Fruit fly (Drosophila melanogaster) whole organism, embryonic: Measurements from ENCODE around the gene CG3740.

Source experiments
- Atf-2 ChIP-seq: fragments of 200-800 bp; sonication (Bioruptor generic); optimal IDR thresholded peaks from 2 replicates; lab custom pipeline; 2016; ENCODE audit warnings: missing biosample characterization, missing genetic modification characterization
- Awh ChIP-seq: fragments of 200-800 bp; sonication (Bioruptor generic); IDR thresholded peaks from 2 replicates; pipeline ENCODE4, ENCODE4 v1.3.6; 2022; ENCODE audit warnings: missing biosample characterization, missing genetic modification characterization
- Bdp1 ChIP-seq: fragments of 200-800 bp; sonication (Bioruptor generic); optimal IDR thresholded peaks from 3 replicates; lab custom pipeline; 2016; ENCODE audit warnings: missing biosample characterization, missing genetic modification characterization
- CG11456 ChIP-seq: fragments of 200-800 bp; sonication (Bioruptor generic); IDR thresholded peaks from 3 replicates; pipeline ENCODE4 v1.3.6; 2022; ENCODE audit warnings: missing biosample characterization, missing genetic modification characterization
- CG11560 ChIP-seq: fragments of 200-800 bp; sonication (Bioruptor generic); IDR thresholded peaks from 3 replicates; pipeline ENCODE4 v1.3.6; 2022; ENCODE audit warnings: missing biosample characterization, missing genetic modification characterization
- CG12299 ChIP-seq: fragments of 200-800 bp; sonication (Bioruptor generic); optimal IDR thresholded peaks from 2 replicates; lab custom pipeline; 2018; ENCODE audit warnings: missing biosample characterization, mild to moderate bottlenecking, missing genetic modification characterization
- CG1233 ChIP-seq: fragments of 200-800 bp; sonication (Bioruptor generic); optimal IDR thresholded peaks from 4 replicates; lab custom pipeline; 2018; ENCODE audit warnings: missing biosample characterization, mild to moderate bottlenecking, missing genetic modification characterization
- CG13123 ChIP-seq: fragments of 200-800 bp; sonication (Bioruptor generic); optimal IDR thresholded peaks from 2 replicates; lab custom pipeline; 2016; ENCODE audit warnings: missing biosample characterization, missing genetic modification characterization
- CG13894 ChIP-seq: fragments of 200-800 bp; sonication (Bioruptor generic); optimal IDR thresholded peaks from 3 replicates; lab custom pipeline; 2018; ENCODE audit warnings: missing biosample characterization, mild to moderate bottlenecking, missing genetic modification characterization, moderate library complexity
- CG1603 ChIP-seq: fragments of 200-800 bp; sonication (Bioruptor generic); optimal IDR thresholded peaks from 2 replicates; lab custom pipeline; 2019; ENCODE audit warnings: missing biosample characterization, mild to moderate bottlenecking, missing genetic modification characterization, moderate library complexity
- CG1647 ChIP-seq: fragments of 200-800 bp; sonication (Bioruptor generic); optimal IDR thresholded peaks from 3 replicates; lab custom pipeline; 2016; ENCODE audit warnings: missing biosample characterization, missing genetic modification characterization
- CG16863 ChIP-seq: fragments of 200-800 bp; sonication (Bioruptor generic); optimal IDR thresholded peaks from 3 replicates; lab custom pipeline; 2016; ENCODE audit warnings: missing biosample characterization, missing genetic modification characterization
- CG2120 ChIP-seq: fragments of 200-800 bp; sonication (Bioruptor generic); optimal IDR thresholded peaks from 3 replicates; lab custom pipeline; 2016; ENCODE audit warnings: missing biosample characterization, missing genetic modification characterization
- CG2199 ChIP-seq: fragments of 200-800 bp; sonication (Bioruptor generic); IDR thresholded peaks from 3 replicates; pipeline ENCODE4 v1.3.6; 2022; ENCODE audit warnings: missing biosample characterization, missing genetic modification characterization
- CG2889 ChIP-seq: fragments of 200-800 bp; sonication (Bioruptor generic); IDR thresholded peaks from 3 replicates; pipeline ENCODE4 v1.3.6; 2022; ENCODE audit warnings: missing biosample characterization, missing genetic modification characterization
- CG30403 ChIP-seq: fragments of 200-800 bp; sonication (Bioruptor generic); optimal IDR thresholded peaks from 3 replicates; lab custom pipeline; 2016; ENCODE audit warnings: missing biosample characterization, missing genetic modification characterization
- CG31365 ChIP-seq: fragments of 200-800 bp; sonication (Bioruptor generic); optimal IDR thresholded peaks from 2 replicates; lab custom pipeline; 2018; ENCODE audit warnings: missing biosample characterization, mild to moderate bottlenecking, missing genetic modification characterization
- CG32532 ChIP-seq: fragments of 200-800 bp; sonication (Bioruptor generic); IDR thresholded peaks from 2 replicates; pipeline ENCODE4 v1.3.6; 2022; ENCODE audit warnings: missing biosample characterization, missing genetic modification characterization
- CG34224 ChIP-seq: fragments of 200-800 bp; sonication (Bioruptor generic); IDR thresholded peaks from 3 replicates; pipeline ENCODE4 v1.3.6; 2022; ENCODE audit warnings: missing biosample characterization, missing genetic modification characterization; ENCODE audit not compliant: partially characterized antibody
- CG34376 ChIP-seq: fragments of 200-800 bp; sonication (Bioruptor generic); optimal IDR thresholded peaks from 2 replicates; lab custom pipeline; 2018; ENCODE audit warnings: missing biosample characterization, mild to moderate bottlenecking, missing genetic modification characterization
- CG42726 ChIP-seq: fragments of 200-800 bp; sonication (Bioruptor generic); IDR thresholded peaks from 2 replicates; pipeline ENCODE4 v1.3.6; 2022; ENCODE audit warnings: missing biosample characterization, missing genetic modification characterization; ENCODE audit not compliant: partially characterized antibody
- CG4424 ChIP-seq: fragments of 200-800 bp; sonication (Bioruptor generic); optimal IDR thresholded peaks from 3 replicates; lab custom pipeline; 2016; ENCODE audit warnings: missing biosample characterization, missing genetic modification characterization
- CG4617 ChIP-seq: fragments of 200-800 bp; sonication (Bioruptor generic); optimal IDR thresholded peaks from 3 replicates; lab custom pipeline; 2016; ENCODE audit warnings: missing biosample characterization, missing genetic modification characterization, borderline replicate concordance
- CG7963 ChIP-seq: fragments of 200-800 bp; sonication (Bioruptor generic); IDR thresholded peaks from 3 replicates; pipeline ENCODE4 v1.3.6; 2022; ENCODE audit warnings: missing biosample characterization, missing genetic modification characterization; ENCODE audit not compliant: partially characterized antibody
- CG9727 ChIP-seq: fragments of 200-800 bp; sonication (Bioruptor generic); optimal IDR thresholded peaks from 3 replicates; lab custom pipeline; 2017; ENCODE audit warnings: missing biosample characterization, mild to moderate bottlenecking, missing genetic modification characterization
- CHES-1-like ChIP-seq: fragments of 200-800 bp; sonication (Bioruptor generic); optimal IDR thresholded peaks from 2 replicates; lab custom pipeline; 2016; ENCODE audit warnings: missing biosample characterization, missing genetic modification characterization
- Dip3 ChIP-seq: fragments of 200-800 bp; sonication (Bioruptor generic); optimal IDR thresholded peaks from 3 replicates; lab custom pipeline; 2016; ENCODE audit warnings: missing biosample characterization, missing genetic modification characterization
- HLHmδ ChIP-seq: fragments of 200-800 bp; sonication (Bioruptor generic); optimal IDR thresholded peaks from 2 replicates; lab custom pipeline; 2018; ENCODE audit warnings: missing biosample characterization, mild to moderate bottlenecking, missing genetic modification characterization, moderate library complexity
- Lhr ChIP-seq: fragments of 200-800 bp; sonication (Bioruptor generic); optimal IDR thresholded peaks from 3 replicates; lab custom pipeline; 2017; ENCODE audit warnings: mild to moderate bottlenecking, missing biosample characterization, missing genetic modification reagents, missing genetic modification characterization
- NC2β ChIP-seq: fragments of 200-800 bp; sonication (Bioruptor generic); optimal IDR thresholded peaks from 2 replicates; lab custom pipeline; 2016; ENCODE audit warnings: missing biosample characterization, missing genetic modification characterization
- NFAT ChIP-seq: fragments of 200-800 bp; sonication (Bioruptor generic); IDR thresholded peaks from 2 replicates; pipeline ENCODE4 v1.3.6; 2022; ENCODE audit warnings: missing biosample characterization, missing genetic modification characterization
- Oaz ChIP-seq: fragments of 200-800 bp; sonication (Bioruptor generic); IDR thresholded peaks from 2 replicates; pipeline ENCODE4 v1.3.6; 2022; ENCODE audit warnings: missing biosample characterization, missing genetic modification characterization
- Sin3A ChIP-seq: fragments of >200 bp; optimal IDR thresholded peaks from 2 replicates; lab custom pipeline; 2018
- Ssrp ChIP-seq: fragments of 200-800 bp; sonication (Bioruptor generic); optimal IDR thresholded peaks from 2 replicates; lab custom pipeline; 2018; ENCODE audit warnings: missing biosample characterization, mild to moderate bottlenecking, missing genetic modification characterization, moderate library complexity
- cas ChIP-seq: fragments of 200-800 bp; sonication (Bioruptor generic); IDR thresholded peaks from 2 replicates; pipeline ENCODE4 v1.3.6; 2022; ENCODE audit warnings: missing biosample characterization, missing genetic modification characterization
- croc ChIP-seq: fragments of 200-800 bp; sonication (Bioruptor generic); conservative IDR thresholded peaks from 3 replicates; pipeline ENCODE4 v1.3.6; 2022; ENCODE audit warnings: missing biosample characterization, missing genetic modification characterization
- danr ChIP-seq: fragments of 200-800 bp; sonication (Bioruptor generic); IDR thresholded peaks from 2 replicates; pipeline ENCODE4 v1.3.6; 2022; ENCODE audit warnings: missing biosample characterization, missing genetic modification characterization
- dpn ChIP-seq, 2 experiments: fragments of 200-800 bp; sonication (Bioruptor generic); optimal IDR thresholded peaks; 3 replicates each; lab custom pipeline; 2016; ENCODE audit warnings: missing biosample characterization in 2 of 2, missing genetic modification characterization in 2 of 2
- dysf ChIP-seq: fragments of 200-800 bp; sonication (Bioruptor generic); IDR thresholded peaks from 3 replicates; pipeline ENCODE4 v1.3.6; 2022; ENCODE audit warnings: missing biosample characterization, missing genetic modification characterization
- grn ChIP-seq: fragments of 200-800 bp; sonication (Bioruptor generic); optimal IDR thresholded peaks from 3 replicates; lab custom pipeline; 2017; ENCODE audit warnings: missing biosample characterization, missing genetic modification characterization
- gt ChIP-seq: fragments of 200-800 bp; sonication (Bioruptor generic); IDR thresholded peaks from 2 replicates; pipeline ENCODE4 v1.3.6; 2022; ENCODE audit warnings: missing biosample characterization, missing genetic modification characterization
- hb ChIP-seq: fragments of 200-800 bp; sonication (Bioruptor generic); IDR thresholded peaks from 3 replicates; pipeline ENCODE4 v1.3.6; 2022; ENCODE audit warnings: missing biosample characterization, missing genetic modification characterization; ENCODE audit not compliant: partially characterized antibody
- jigr1 ChIP-seq: fragments of 200-800 bp; sonication (Bioruptor generic); IDR thresholded peaks from 3 replicates; pipeline ENCODE4 v1.3.6; 2022; ENCODE audit warnings: missing biosample characterization, missing genetic modification characterization
- mld ChIP-seq: fragments of 200-800 bp; sonication (Bioruptor generic); IDR thresholded peaks from 3 replicates; pipeline ENCODE4 v1.3.6; 2022; ENCODE audit warnings: missing biosample characterization, missing genetic modification characterization; ENCODE audit not compliant: partially characterized antibody
- pfk ChIP-seq: fragments of 200-800 bp; sonication (Bioruptor generic); optimal IDR thresholded peaks from 2 replicates; lab custom pipeline; 2018; ENCODE audit warnings: missing biosample characterization, mild to moderate bottlenecking, missing genetic modification characterization, moderate library complexity
- repo ChIP-seq: fragments of 200-800 bp; sonication (Bioruptor generic); optimal IDR thresholded peaks from 2 replicates; lab custom pipeline; 2016; ENCODE audit warnings: missing biosample characterization, missing genetic modification characterization
- tap ChIP-seq: fragments of 200-800 bp; optimal IDR thresholded peaks from 3 replicates; lab custom pipeline; 2019; ENCODE audit warnings: missing biosample characterization, mild to moderate bottlenecking, missing genetic modification characterization, moderate library complexity
- tup ChIP-seq: fragments of 200-800 bp; sonication (Bioruptor generic); optimal IDR thresholded peaks from 2 replicates; lab custom pipeline; 2016; ENCODE audit warnings: missing biosample characterization, mild to moderate bottlenecking, missing genetic modification characterization, moderate library complexity
- usp ChIP-seq: fragments of >200 bp; optimal IDR thresholded peaks from 2 replicates; lab custom pipeline; 2017; ENCODE audit warnings: missing biosample characterization, missing genetic modification characterization

The CG3740 gene

dm6 chrX:1618727-1619581, 50.1 kb downstream of the CG3740 start (continued):
- TF ChIP-seq CG34376 (GFP tag; lab: Kevin White, UChicago) (peak; percentile 40), HLHmδ (GFP tag; lab: Kevin White, UChicago) (no peak), usp (GFP tag; lab: Kevin White, UChicago) (no peak), CG4617 (GFP tag; lab: Kevin White, UChicago) (peak; percentile 18), Atf-2 (GFP tag; lab: Kevin White, UChicago) (peak; percentile 73), cas (0 out of 2 replicates have a peak, but pooled peaks have one; percentile 14), Dip3 (GFP tag; lab: Kevin White, UChicago) (peak; percentile 89), danr (GFP tag; lab: Robert Waterston, UW) (peak; percentile 65), tap (peak; percentile 66), CG9727 (GFP tag; lab: Kevin White, UChicago) (peak; percentile 70), dpn (GFP tag; optimal IDR thresholded peaks at IDR 0.05; lab: Kevin White, UChicago) (peak; percentile 86 to 88), hb (GFP tag; lab: Robert Waterston, UW) (no peak), croc (GFP tag; lab: Robert Waterston, UW) (peak; percentile 64; the same call in 2 of the 3 replicates), CG13894 (tag; lab: Kevin White, UChicago) (peak; percentile 58), CG1233 (GFP tag; lab: Kevin White, UChicago) (peak; percentile 58), CHES-1-like (GFP tag; lab: Kevin White, UChicago) (peak; percentile 80), dysf (GFP tag; lab: Robert Waterston, UW) (peak; percentile 93), grn (GFP tag; lab: Kevin White, UChicago) (no peak), CG16863 (GFP tag; lab: Kevin White, UChicago) (peak; percentile 82), CG2889 (peak; percentile 81; the same call in 2 of the 3 replicates), CG4424 (GFP tag; lab: Kevin White, UChicago) (peak; percentile 67), CG13123 (GFP tag; lab: Kevin White, UChicago) (no peak), CG7963 (GFP tag; lab: Robert Waterston, UW) (no peak), CG1647 (GFP tag; lab: Kevin White, UChicago) (peak; percentile 77), CG12299 (no peak), jigr1 (GFP tag; lab: Robert Waterston, UW) (peak; percentile 66; the same call in 1 of the 3 replicates), Sin3A (lab: Kevin White, UChicago) (no peak), CG1603 (tag; lab: Kevin White, UChicago) (peak; percentile 81), CG34224 (GFP tag; lab: Robert Waterston, UW) (no peak), Awh (GFP tag; lab: Robert Waterston, UW) (peak; percentile 70), CG31365 (tag; lab: Kevin White, UChicago) (peak; percentile 12), Lhr (GFP tag; lab: Kevin White, UChicago) (peak; percentile 16), CG42726 (no peak), CG32532 (GFP tag; lab: Robert Waterston, UW) (peak; percentile 89), Ssrp (tag; lab: Kevin White, UChicago) (peak; percentile 69), Oaz (GFP tag; lab: Robert Waterston, UW) (peak; percentile 48; the same call in 1 of the 2 replicates), CG30403 (GFP tag; lab: Kevin White, UChicago) (peak; percentile 88), repo (GFP tag; lab: Kevin White, UChicago) (peak; percentile 73), NC2β (GFP tag; lab: Kevin White, UChicago) (peak; percentile 74), gt (GFP tag; lab: Robert Waterston, UW) (peak; percentile 63), tup (GFP tag; lab: Kevin White, UChicago) (peak; percentile 41), CG11560 (tag; lab: Robert Waterston, UW) (peak; percentile 74; the same call in 2 of the 3 replicates), Bdp1 (peak; percentile 46), mld (GFP tag; lab: Robert Waterston, UW) (no peak), CG2120 (GFP tag; lab: Kevin White, UChicago) (peak; percentile 95), CG2199 (GFP tag; lab: Robert Waterston, UW) (no peak), NFAT (GFP tag; lab: Robert Waterston, UW) (peak; percentile 69), CG11456 (peak; percentile 75), pfk (GFP tag; lab: Kevin White, UChicago) (no peak)
